Fruit fly (Drosophila melanogaster) whole organism, adult: ENCODE results near the gene CG34302.

Experiments
- CG11617 ChIP-seq: fragments of 200-800 bp; sonication (Bioruptor generic); optimal IDR thresholded peaks from 2 replicates; lab custom pipeline; 2017; ENCODE audit warnings: mild to moderate bottlenecking, missing biosample characterization, missing genetic modification reagents, missing genetic modification characterization
- CG12768 ChIP-seq: fragments of 200-800 bp; sonication (Bioruptor generic); optimal IDR thresholded peaks from 2 replicates; lab custom pipeline; 2017; ENCODE audit warnings: missing biosample characterization, missing genetic modification characterization, mild to moderate bottlenecking, moderate library complexity, missing genetic modification reagents
- CG14711 ChIP-seq: fragments of 200-800 bp; sonication (Bioruptor generic); optimal IDR thresholded peaks from 2 replicates; lab custom pipeline; 2018; ENCODE audit warnings: missing biosample characterization, mild to moderate bottlenecking, missing genetic modification characterization, moderate library complexity
- CG1620 ChIP-seq: fragments of 200-800 bp; sonication (Bioruptor generic); optimal IDR thresholded peaks from 2 replicates; lab custom pipeline; 2016; ENCODE audit warnings: missing biosample characterization, missing genetic modification characterization
- CG33017 ChIP-seq: fragments of 200-800 bp; sonication (Bioruptor generic); optimal IDR thresholded peaks from 2 replicates; lab custom pipeline; 2018; ENCODE audit warnings: missing biosample characterization, mild to moderate bottlenecking, missing genetic modification characterization, moderate library complexity
- CG5204 ChIP-seq: fragments of 200-800 bp; sonication (Bioruptor generic); optimal IDR thresholded peaks from 2 replicates; lab custom pipeline; 2016; ENCODE audit warnings: missing biosample characterization, missing genetic modification characterization
- CG7045 ChIP-seq: fragments of 200-800 bp; sonication (Bioruptor generic); optimal IDR thresholded peaks from 2 replicates; lab custom pipeline; 2017; ENCODE audit warnings: missing biosample characterization, mild to moderate bottlenecking, missing genetic modification characterization
- CG7101 ChIP-seq: fragments of 200-800 bp; sonication (Bioruptor generic); optimal IDR thresholded peaks from 2 replicates; lab custom pipeline; 2018; ENCODE audit warnings: missing biosample characterization, mild to moderate bottlenecking, missing genetic modification characterization, moderate library complexity
- Clk ChIP-seq: fragments of 200-800 bp; sonication (Bioruptor generic); optimal IDR thresholded peaks from 2 replicates; lab custom pipeline; 2017; ENCODE audit warnings: missing biosample characterization, missing genetic modification characterization
- Crg-1 ChIP-seq: fragments of 200-800 bp; sonication (Bioruptor generic); optimal IDR thresholded peaks from 2 replicates; lab custom pipeline; 2016; ENCODE audit warnings: missing biosample characterization, missing genetic modification characterization
- Hr96 ChIP-seq: fragments of 200-800 bp; sonication (Bioruptor generic); optimal IDR thresholded peaks from 2 replicates; lab custom pipeline; 2016; ENCODE audit warnings: missing biosample characterization, missing genetic modification characterization
- Mnt ChIP-seq: fragments of 200-800 bp; sonication (Bioruptor generic); optimal IDR thresholded peaks from 2 replicates; lab custom pipeline; 2016; ENCODE audit warnings: missing biosample characterization, mild to moderate bottlenecking, missing genetic modification characterization
- bab1 ChIP-seq: fragments of 200-800 bp; sonication (Bioruptor generic); optimal IDR thresholded peaks from 3 replicates; lab custom pipeline; 2019; ENCODE audit warnings: missing biosample characterization, mild to moderate bottlenecking, missing genetic modification characterization, moderate library complexity
- cic ChIP-seq: fragments of 200-800 bp; sonication (Bioruptor generic); optimal IDR thresholded peaks from 2 replicates; lab custom pipeline; 2017; ENCODE audit warnings: missing biosample characterization, mild to moderate bottlenecking, missing genetic modification characterization, moderate library complexity
- cnc ChIP-seq, 2 experiments: fragments of >200 bp; optimal IDR thresholded peaks; 2 replicates each; lab custom pipeline; 2017
- kay ChIP-seq: fragments of 200-800 bp; sonication (Bioruptor generic); peaks from one replicate; lab custom pipeline; 2016; ENCODE audit warnings: missing biosample characterization, missing genetic modification characterization, borderline replicate concordance
- ovo ChIP-seq: fragments of 200-800 bp; sonication (Bioruptor generic); optimal IDR thresholded peaks from 2 replicates; lab custom pipeline; 2016; ENCODE audit warnings: missing biosample characterization, missing genetic modification characterization
- pad ChIP-seq: fragments of 200-800 bp; sonication (Bioruptor generic); optimal IDR thresholded peaks from 3 replicates; lab custom pipeline; 2017; ENCODE audit warnings: missing biosample characterization, missing genetic modification characterization, mild to moderate bottlenecking, moderate library complexity, missing genetic modification reagents
- tj ChIP-seq: fragments of 200-800 bp; sonication (Bioruptor generic); optimal IDR thresholded peaks from 3 replicates; lab custom pipeline; 2017; ENCODE audit warnings: missing biosample characterization, mild to moderate bottlenecking, missing genetic modification characterization, moderate library complexity
- toe ChIP-seq: fragments of 200-800 bp; sonication (Bioruptor generic); optimal IDR thresholded peaks from 2 replicates; lab custom pipeline; 2016; ENCODE audit warnings: missing biosample characterization, missing genetic modification characterization

Gene CG34302

DNA sequence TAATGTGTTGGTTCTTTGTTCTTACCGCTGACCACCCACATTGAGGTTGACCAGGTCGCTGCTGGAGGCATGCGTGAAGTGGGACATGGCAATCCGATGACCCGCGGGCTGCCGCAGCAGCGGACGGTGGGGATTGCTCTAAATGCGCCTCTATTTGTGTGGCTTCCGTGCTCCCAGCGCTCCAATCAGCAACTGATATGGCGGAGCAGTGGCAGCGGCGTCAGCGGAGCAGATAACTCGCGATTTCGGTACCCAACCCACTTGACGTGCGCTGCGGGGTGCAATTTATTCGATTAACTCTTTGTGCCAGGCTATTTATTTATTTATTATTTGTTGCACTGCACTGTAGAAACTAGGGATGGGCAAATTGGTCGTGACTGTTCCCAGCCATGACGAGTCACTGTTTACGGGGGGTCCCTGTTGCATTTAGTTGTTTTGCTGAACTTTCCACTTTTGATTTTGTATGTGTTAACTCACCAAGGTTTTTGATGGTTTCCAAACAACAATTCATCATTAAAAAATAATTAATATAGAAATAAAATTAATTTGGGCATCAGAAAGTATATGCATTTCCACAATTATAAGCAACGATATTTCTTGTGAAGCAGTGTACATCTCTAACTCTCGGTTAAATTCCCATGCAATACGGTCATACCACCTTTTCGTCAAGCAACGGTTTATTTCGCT lies 22.8 kb downstream of the CG34302 start, which contains the start of the genes CG9467 and CG8526:
Gene CG9467, minus strand, starts transcription at position 383 of the 687 bp plus-strand sequence.
Gene CG8526, plus strand, starts transcription at position 637 of the 687 bp plus-strand sequence.
- no peak for TF ChIP-seq kay (GFP tag; lab: Kevin White, UChicago)
- peak; percentile 61 for TF ChIP-seq tj (GFP tag; lab: Kevin White, UChicago)
- TF ChIP-seq toe, result peak; percentile 82
- TF ChIP-seq CG12768 (GFP tag; lab: Kevin White, UChicago), result peak; percentile 60
- TF ChIP-seq CG11617 (GFP tag; lab: Kevin White, UChicago), result peak; percentile 73
- peak; percentile 59 for TF ChIP-seq bab1
- peak; percentile 63 for TF ChIP-seq Mnt (GFP tag; lab: Kevin White, UChicago)
- peak; percentile 63 for TF ChIP-seq CG1620 (GFP tag; lab: Kevin White, UChicago)
- TF ChIP-seq Hr96 (GFP tag; lab: Kevin White, UChicago), result no peak
- TF ChIP-seq Clk, result peak; percentile 37
- peak; percentile 66 for TF ChIP-seq Crg-1 (GFP tag; lab: Kevin White, UChicago)
- no peak for TF ChIP-seq CG33017 (tag; lab: Kevin White, UChicago)
- TF ChIP-seq pad (GFP tag; lab: Kevin White, UChicago), result peak; percentile 65
- TF ChIP-seq CG14711, result peak; percentile 66
- no peak for TF ChIP-seq cnc (optimal IDR thresholded peaks at IDR 0.05; lab: Kevin White, UChicago)
- peak; percentile 85 for TF ChIP-seq ovo (GFP tag; lab: Kevin White, UChicago)
- TF ChIP-seq CG7045 (GFP tag; lab: Kevin White, UChicago), result peak; percentile 64
- TF ChIP-seq CG7101 (tag; lab: Kevin White, UChicago), result peak; percentile 68
- TF ChIP-seq CG5204 (GFP tag; lab: Kevin White, UChicago), result no peak
- no peak for TF ChIP-seq cic (GFP tag; lab: Kevin White, UChicago)

DNA sequence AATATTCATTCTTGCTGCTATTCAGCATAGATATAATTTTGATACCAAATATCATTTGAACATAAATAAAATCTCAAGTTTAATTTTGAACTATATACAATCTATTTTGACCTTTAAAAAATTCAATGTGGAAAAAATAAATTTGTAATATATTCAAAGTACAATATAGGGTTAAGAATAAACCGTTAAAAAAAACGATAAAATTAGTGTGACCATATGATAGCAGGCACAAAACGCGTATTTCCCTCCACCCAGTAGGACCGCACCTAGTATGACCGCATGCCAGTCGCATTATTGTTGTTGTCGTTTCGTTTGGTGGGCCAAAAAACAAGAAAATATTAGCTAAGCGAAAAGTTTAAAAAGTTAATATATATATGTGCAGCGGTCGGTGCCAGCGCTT lies 30.6 kb downstream of the CG34302 start, which contains the start of gene CG8516:
Gene CG8516, plus strand, starts transcription at position 278 of the 400 bp plus-strand sequence.
- TF ChIP-seq tj (GFP tag; lab: Kevin White, UChicago) (peak; percentile 29), CG1620 (GFP tag; lab: Kevin White, UChicago) (no peak), CG7045 (GFP tag; lab: Kevin White, UChicago) (no peak), ovo (GFP tag; lab: Kevin White, UChicago) (no peak), CG5204 (GFP tag; lab: Kevin White, UChicago) (no peak), CG14711 (peak; percentile 45), CG11617 (GFP tag; lab: Kevin White, UChicago) (peak; percentile 26), kay (GFP tag; lab: Kevin White, UChicago) (no peak), CG33017 (tag; lab: Kevin White, UChicago) (peak; percentile 28), bab1 (peak; percentile 4), cnc (optimal IDR thresholded peaks at IDR 0.05; lab: Kevin White, UChicago) (no peak), Hr96 (GFP tag; lab: Kevin White, UChicago) (no peak), CG7101 (tag; lab: Kevin White, UChicago) (peak; percentile 37), Clk (no peak), CG12768 (GFP tag; lab: Kevin White, UChicago) (no peak), toe (no peak), Mnt (GFP tag; lab: Kevin White, UChicago) (peak; percentile 25), Crg-1 (GFP tag; lab: Kevin White, UChicago) (no peak), pad (GFP tag; lab: Kevin White, UChicago) (no peak), cic (GFP tag; lab: Kevin White, UChicago) (no peak)

dm6 chr3R:9791177-9791806 lies 32.3 kb downstream of the CG34302 start, which contains the start of the genes CG12945 and CG8507:
Gene CG12945, minus strand, starts transcription at chr3R:9791221.
Gene CG8507, plus strand, starts transcription at chr3R:9791483.
- TF ChIP-seq kay (GFP tag; lab: Kevin White, UChicago) (no peak), cnc (optimal IDR thresholded peaks at IDR 0.05; lab: Kevin White, UChicago) (no peak), Mnt (GFP tag; lab: Kevin White, UChicago) (peak; percentile 41), cic (GFP tag; lab: Kevin White, UChicago) (peak; percentile 44), CG12768 (GFP tag; lab: Kevin White, UChicago) (peak; percentile 52), bab1 (peak; percentile 79), CG33017 (tag; lab: Kevin White, UChicago) (peak; percentile 53), CG1620 (GFP tag; lab: Kevin White, UChicago) (peak; percentile 72), Crg-1 (GFP tag; lab: Kevin White, UChicago) (peak; percentile 74), CG14711 (peak; percentile 50), Clk (no peak), ovo (GFP tag; lab: Kevin White, UChicago) (peak; percentile 72), CG7101 (tag; lab: Kevin White, UChicago) (peak; percentile 65), pad (GFP tag; lab: Kevin White, UChicago) (peak; percentile 55), toe (no peak), CG11617 (GFP tag; lab: Kevin White, UChicago) (peak; percentile 56), tj (GFP tag; lab: Kevin White, UChicago) (peak; percentile 97)

DNA sequence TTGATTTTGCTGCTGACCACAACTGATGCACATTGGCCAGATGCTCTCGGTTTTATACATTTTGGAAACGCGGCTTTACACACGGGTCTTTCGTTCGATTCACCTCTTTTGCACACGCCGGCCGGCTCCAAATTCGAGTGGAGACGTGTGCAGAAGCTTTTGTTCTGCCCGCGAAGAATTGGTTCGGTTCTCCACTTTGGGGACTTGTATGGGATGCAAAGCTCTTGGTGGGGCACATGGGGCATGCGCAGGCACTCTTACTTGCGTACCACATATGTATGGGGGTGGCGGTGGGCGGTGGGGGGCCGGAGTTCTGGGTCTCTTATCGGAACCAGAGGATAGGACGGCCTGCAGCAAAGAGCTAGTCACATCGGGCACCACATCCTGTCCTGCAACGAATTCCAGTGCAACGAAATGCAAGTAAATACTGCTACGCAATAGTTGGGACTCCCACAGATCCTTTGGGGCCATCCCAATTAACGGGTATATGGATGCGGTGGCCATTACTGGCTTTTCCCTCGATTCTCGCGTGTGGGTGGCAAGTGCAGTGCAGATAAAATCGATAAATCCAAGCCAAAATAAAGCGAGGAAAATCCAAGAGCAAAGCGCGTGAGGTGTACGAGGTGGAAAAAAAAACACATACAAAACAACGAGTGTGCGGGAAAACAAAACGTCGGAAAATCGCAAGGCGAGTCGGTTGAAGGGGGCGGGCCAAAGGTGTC lies 39.1 kb downstream of the CG34302 start, which contains the start of the genes MtnA and CG8500:
Gene MtnA, minus strand, starts transcription at position 30 of the 722 bp plus-strand sequence.
Gene CG8500, plus strand, starts transcription at position 313 of the 722 bp plus-strand sequence.
- TF ChIP-seq Hr96 (GFP tag; lab: Kevin White, UChicago) (no peak), CG7045 (GFP tag; lab: Kevin White, UChicago) (no peak), Mnt (GFP tag; lab: Kevin White, UChicago) (peak; percentile 51), ovo (GFP tag; lab: Kevin White, UChicago) (no peak), CG1620 (GFP tag; lab: Kevin White, UChicago) (no peak), toe (no peak), CG12768 (GFP tag; lab: Kevin White, UChicago) (no peak), CG33017 (tag; lab: Kevin White, UChicago) (no peak), CG5204 (GFP tag; lab: Kevin White, UChicago) (no peak), cic (GFP tag; lab: Kevin White, UChicago) (peak; percentile 60), kay (GFP tag; lab: Kevin White, UChicago) (no peak), CG7101 (tag; lab: Kevin White, UChicago) (peak; percentile 27), cnc (optimal IDR thresholded peaks at IDR 0.05; lab: Kevin White, UChicago) (no peak), pad (GFP tag; lab: Kevin White, UChicago) (peak; percentile 3), bab1 (peak; percentile 67), CG14711 (no peak), Clk (no peak), tj (GFP tag; lab: Kevin White, UChicago) (no peak)
